Fruit fly (Drosophila melanogaster) whole organism, wandering third instar larva: ENCODE data around the gene p53.

Experiments
- Abd-B ChIP-seq: fragments of >200 bp; optimal IDR thresholded peaks from 2 replicates; lab custom pipeline; 2017; ENCODE audit warnings: missing biosample characterization, missing genetic modification characterization
- CG32264 ChIP-seq: fragments of 200-800 bp; sonication (Bioruptor generic); optimal IDR thresholded peaks from 2 replicates; lab custom pipeline; 2016; ENCODE audit warnings: missing biosample characterization, missing genetic modification characterization
- CG9705 ChIP-seq: fragments of 200-800 bp; sonication (Bioruptor generic); optimal IDR thresholded peaks from 2 replicates; lab custom pipeline; 2018; ENCODE audit warnings: missing biosample characterization, mild to moderate bottlenecking, missing genetic modification characterization
- CrebA ChIP-seq: fragments of 200-800 bp; sonication (Bioruptor generic); optimal IDR thresholded peaks from 2 replicates; lab custom pipeline; 2016; ENCODE audit warnings: missing biosample characterization, mild to moderate bottlenecking, missing genetic modification characterization, borderline replicate concordance
- Dfd ChIP-seq: fragments of >200 bp; optimal IDR thresholded peaks from 2 replicates; lab custom pipeline; 2017; ENCODE audit warnings: missing biosample characterization, missing genetic modification characterization
- Dif ChIP-seq: fragments of 200-275, 200-300 bp; sonication (Bioruptor generic); optimal IDR thresholded peaks from 2 replicates; lab custom pipeline; 2018; ENCODE audit warnings: missing biosample characterization, missing genetic modification characterization; ENCODE audit not compliant: partially characterized antibody
- GATAd ChIP-seq: sonication (Bioruptor generic); optimal IDR thresholded peaks from 2 replicates; lab custom pipeline; 2016; ENCODE audit warnings: missing biosample characterization, missing genetic modification characterization
- Hnf4 ChIP-seq: fragments of 200-800 bp; sonication (Bioruptor generic); optimal IDR thresholded peaks from 2 replicates; lab custom pipeline; 2016; ENCODE audit warnings: missing biosample characterization, mild to moderate bottlenecking, missing genetic modification characterization
- Hr78 ChIP-seq: fragments of >200 bp; optimal IDR thresholded peaks from 2 replicates; lab custom pipeline; 2017; ENCODE audit warnings: missing biosample characterization, missing genetic modification characterization
- Myc ChIP-seq: fragments of >200 bp; optimal IDR thresholded peaks from 2 replicates; lab custom pipeline; 2017
- N ChIP-seq: fragments of >200 bp; optimal IDR thresholded peaks from 2 replicates; lab custom pipeline; 2018; ENCODE audit warnings: missing biosample characterization, missing external identifiers, missing genetic modification characterization
- OdsH ChIP-seq: fragments of 200-800 bp; sonication (Bioruptor generic); optimal IDR thresholded peaks from 2 replicates; lab custom pipeline; 2016; ENCODE audit warnings: missing biosample characterization, mild to moderate bottlenecking, missing genetic modification characterization
- Rel ChIP-seq, 2 experiments: fragments of 200-800 bp; sonication (Bioruptor generic) in 1 of 2; optimal IDR thresholded peaks; 2 replicates in 1 of 2; 3 replicates in 1 of 2; lab custom pipeline; 2016 to 2019; ENCODE audit warnings: mild to moderate bottlenecking in 2 of 2, missing biosample characterization in 2 of 2, missing genetic modification characterization in 2 of 2, moderate library complexity in 1 of 2
- brk ChIP-seq: fragments of 200-800 bp; sonication (Bioruptor generic); optimal IDR thresholded peaks from 2 replicates; lab custom pipeline; 2016; ENCODE audit warnings: missing biosample characterization, mild to moderate bottlenecking, missing genetic modification characterization
- dl ChIP-seq, 2 experiments: fragments of 175-275, 200-275 bp in 1 of 2; fragments of 200-275 bp in 1 of 2; sonication (Bioruptor generic); optimal IDR thresholded peaks; lab custom pipeline; 2018; ENCODE audit warnings: mild to moderate bottlenecking in 2 of 2, missing biosample characterization in 2 of 2, missing genetic modification characterization in 2 of 2, moderate library complexity in 2 of 2; ENCODE audit not compliant: partially characterized antibody in 2 of 2, insufficient read depth in 1 of 2
- dmrt93B ChIP-seq: fragments of 200-800 bp; sonication (Bioruptor generic); optimal IDR thresholded peaks from 2 replicates; lab custom pipeline; 2018; ENCODE audit warnings: missing biosample characterization, mild to moderate bottlenecking, missing genetic modification characterization
- dsf ChIP-seq: sonication (Bioruptor generic); optimal IDR thresholded peaks from 2 replicates; lab custom pipeline; 2016; ENCODE audit warnings: missing biosample characterization, missing genetic modification characterization, borderline replicate concordance
- ey ChIP-seq: fragments of 200-800 bp; sonication (Bioruptor generic); optimal IDR thresholded peaks from 2 replicates; lab custom pipeline; 2016; ENCODE audit warnings: missing biosample characterization, missing genetic modification characterization
- foxo ChIP-seq, 2 experiments: fragments of 200-800 bp; sonication (Bioruptor generic); optimal IDR thresholded peaks; 2 replicates in 1 of 2; 3 replicates in 1 of 2; lab custom pipeline; 2016 to 2017; ENCODE audit warnings: missing biosample characterization in 2 of 2, missing genetic modification characterization in 2 of 2
- fru ChIP-seq: fragments of 200-800 bp; sonication (Bioruptor generic); optimal IDR thresholded peaks from 3 replicates; lab custom pipeline; 2016; ENCODE audit warnings: missing biosample characterization, mild to moderate bottlenecking, missing genetic modification characterization
- h ChIP-seq: fragments of 200-800 bp; sonication (Bioruptor generic); optimal IDR thresholded peaks from 3 replicates; lab custom pipeline; 2016; ENCODE audit warnings: missing biosample characterization, mild to moderate bottlenecking, missing genetic modification characterization
- jim ChIP-seq: fragments of 175-275, 200-325 bp; sonication (Bioruptor generic); optimal IDR thresholded peaks from 2 replicates; lab custom pipeline; 2016; ENCODE audit warnings: missing biosample characterization, mild to moderate bottlenecking, missing genetic modification characterization
- lola ChIP-seq: fragments of >200 bp; optimal IDR thresholded peaks from 2 replicates; lab custom pipeline; 2017; ENCODE audit warnings: missing biosample characterization, missing genetic modification characterization
- pan ChIP-seq: fragments of >200 bp; optimal IDR thresholded peaks from 2 replicates; lab custom pipeline; 2017
- psq ChIP-seq: fragments of 200-800 bp; sonication (Bioruptor generic); optimal IDR thresholded peaks from 3 replicates; lab custom pipeline; 2017; ENCODE audit warnings: missing biosample characterization, mild to moderate bottlenecking, missing genetic modification characterization, moderate library complexity
- rgr ChIP-seq: fragments of 200-800 bp; sonication (Bioruptor generic); optimal IDR thresholded peaks from 3 replicates; lab custom pipeline; 2016; ENCODE audit warnings: missing biosample characterization, mild to moderate bottlenecking, missing genetic modification characterization
- sage ChIP-seq: fragments of 200-800 bp; sonication (Bioruptor generic); optimal IDR thresholded peaks from 2 replicates; lab custom pipeline; 2016; ENCODE audit warnings: missing biosample characterization, mild to moderate bottlenecking, missing genetic modification characterization
- sv ChIP-seq: fragments of 200-800 bp; sonication (Bioruptor generic); optimal IDR thresholded peaks from 3 replicates; lab custom pipeline; 2016; ENCODE audit warnings: missing biosample characterization, missing genetic modification characterization
- tai ChIP-seq: sonication (Bioruptor generic); optimal IDR thresholded peaks from 2 replicates; lab custom pipeline; 2016; ENCODE audit warnings: missing biosample characterization, missing genetic modification characterization
- usp ChIP-seq: fragments of >200 bp; optimal IDR thresholded peaks from 2 replicates; lab custom pipeline; 2017; ENCODE audit warnings: missing biosample characterization, missing genetic modification characterization

Gene p53

dm6 chr3R:23043690-23044089 lies 10.2 kb downstream of the p53 start, which contains the start of gene CG13837:
Gene CG13837, plus strand, starts transcription at chr3R:23043990.
- TF ChIP-seq jim (GFP tag; lab: Kevin White, UChicago) (no peak), CG9705 (no peak), foxo (GFP tag; optimal IDR thresholded peaks at IDR 0.05; lab: Kevin White, UChicago) (no peak), psq (no peak), brk (GFP tag; lab: Kevin White, UChicago) (no peak), usp (GFP tag; lab: Kevin White, UChicago) (no peak), rgr (GFP tag; lab: Kevin White, UChicago) (no peak), Abd-B (GFP tag; lab: Kevin White, UChicago) (no peak), fru (no peak), Rel (GFP tag; optimal IDR thresholded peaks at IDR 0.05; lab: Kevin White, UChicago) (no peak), Rel (tag; optimal IDR thresholded peaks at IDR 0.05; lab: Kevin White, UChicago) (no peak), CG32264 (no peak)

DNA sequence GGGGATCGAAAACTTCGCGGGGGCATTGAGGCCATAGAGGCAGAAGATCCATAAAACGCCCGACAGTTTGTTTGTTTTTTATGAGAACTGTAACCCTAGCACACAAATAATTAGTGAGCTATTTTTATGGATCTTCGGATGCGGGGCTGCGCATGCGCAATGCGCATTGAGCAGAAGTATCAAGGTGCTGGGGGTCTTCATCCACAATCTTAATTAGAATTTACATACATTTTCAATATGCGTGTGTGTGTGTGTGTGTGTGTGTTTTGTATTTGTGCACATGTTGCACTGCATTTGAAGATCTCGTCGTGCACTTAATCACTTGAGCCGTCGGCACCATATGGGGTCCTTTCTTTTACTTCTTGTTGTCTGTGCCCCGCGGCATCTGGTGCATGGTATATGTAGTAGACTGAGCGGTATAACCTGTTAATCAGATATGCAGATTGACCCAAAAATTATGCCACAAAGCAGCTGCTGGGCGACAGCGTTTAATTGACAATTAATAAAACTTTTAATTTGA lies 11.1 kb downstream of the p53 start:
- TF ChIP-seq foxo (GFP tag; optimal IDR thresholded peaks at IDR 0.05; lab: Kevin White, UChicago) (no peak), jim (GFP tag; lab: Kevin White, UChicago) (no peak)

DNA sequence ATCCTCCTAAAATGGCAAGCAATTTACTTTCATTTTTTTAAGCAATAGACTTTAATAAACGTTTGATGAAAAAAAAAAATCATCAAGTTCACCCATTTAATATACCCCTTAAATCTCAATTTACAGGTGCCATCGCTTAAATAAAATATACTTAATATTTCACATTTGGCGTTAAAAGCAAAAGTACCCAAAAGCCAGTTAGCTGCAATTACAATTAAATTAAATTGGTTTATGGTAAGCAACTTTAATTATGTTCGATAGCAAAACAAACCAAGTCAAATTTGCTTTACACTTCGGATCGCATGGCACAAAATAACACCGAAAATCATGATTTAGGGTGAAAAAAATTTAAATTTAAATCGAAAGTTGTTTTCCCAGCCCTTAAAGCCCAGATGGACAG lies 11.9 kb downstream of the p53 start, which contains the start of gene CG13838:
TSS of gene CG13838 (plus strand) at position 301 of the 400 bp plus-strand sequence.
- TF ChIP-seq jim (GFP tag; lab: Kevin White, UChicago) (no peak), pan (lab: Kevin White, UChicago) (no peak), dl (GFP tag; optimal IDR thresholded peaks at IDR 0.05; lab: Kevin White, UChicago; ENCODE audit: insufficient read depth in 1 of 2, partially characterized antibody in 2 of 2) (no peak), ey (GFP tag; lab: Kevin White, UChicago) (no peak), lola (GFP tag; lab: Kevin White, UChicago) (no peak)

DNA sequence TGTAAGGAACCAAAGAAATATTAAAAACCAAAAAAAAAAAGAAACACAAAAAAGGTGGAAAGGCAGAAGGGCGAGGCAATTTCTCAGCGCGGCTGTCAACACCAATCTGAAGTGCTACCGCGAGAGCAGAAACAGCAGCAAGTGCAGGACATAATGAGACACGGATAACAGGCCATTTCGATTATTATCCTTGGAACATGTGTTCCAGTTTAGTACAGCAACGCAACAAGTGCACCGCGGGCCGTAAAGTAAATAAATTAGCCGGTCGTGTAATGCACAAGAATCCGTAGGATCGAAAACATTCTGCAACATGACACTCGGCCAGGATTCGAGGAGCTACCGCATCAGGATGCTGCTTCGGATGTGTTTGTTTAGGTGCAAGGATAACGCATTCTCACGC lies 15.8 kb downstream of the p53 start:
- no peak for TF ChIP-seq GATAd (GFP tag; lab: Kevin White, UChicago)
- TF ChIP-seq fru = no peak
- TF ChIP-seq psq = no peak
- no peak for TF ChIP-seq ey (GFP tag; lab: Kevin White, UChicago)
- TF ChIP-seq OdsH (GFP tag; lab: Kevin White, UChicago) = no peak
- TF ChIP-seq dl (GFP tag; optimal IDR thresholded peaks at IDR 0.05; lab: Kevin White, UChicago; ENCODE audit: insufficient read depth in 1 of 2, partially characterized antibody in 2 of 2) = no peak
- no peak for TF ChIP-seq Myc (lab: Kevin White, UChicago)
- TF ChIP-seq N (GFP tag; lab: Kevin White, UChicago) = no peak
- no peak for TF ChIP-seq foxo (GFP tag; optimal IDR thresholded peaks at IDR 0.05; lab: Kevin White, UChicago)
- TF ChIP-seq dsf (GFP tag; lab: Kevin White, UChicago) = no peak
- no peak for TF ChIP-seq CrebA
- TF ChIP-seq pan (lab: Kevin White, UChicago) = no peak
- TF ChIP-seq, all 38 proteins: peak for 0

dm6 chr3R:23036321-23036720 lies 17.6 kb downstream of the p53 start:
- no peak for TF ChIP-seq tai
- no peak for TF ChIP-seq OdsH (GFP tag; lab: Kevin White, UChicago)
- TF ChIP-seq dl (GFP tag; optimal IDR thresholded peaks at IDR 0.05; lab: Kevin White, UChicago; ENCODE audit: insufficient read depth in 1 of 2, partially characterized antibody in 2 of 2) = no peak
- TF ChIP-seq CG9705 = no peak

DNA sequence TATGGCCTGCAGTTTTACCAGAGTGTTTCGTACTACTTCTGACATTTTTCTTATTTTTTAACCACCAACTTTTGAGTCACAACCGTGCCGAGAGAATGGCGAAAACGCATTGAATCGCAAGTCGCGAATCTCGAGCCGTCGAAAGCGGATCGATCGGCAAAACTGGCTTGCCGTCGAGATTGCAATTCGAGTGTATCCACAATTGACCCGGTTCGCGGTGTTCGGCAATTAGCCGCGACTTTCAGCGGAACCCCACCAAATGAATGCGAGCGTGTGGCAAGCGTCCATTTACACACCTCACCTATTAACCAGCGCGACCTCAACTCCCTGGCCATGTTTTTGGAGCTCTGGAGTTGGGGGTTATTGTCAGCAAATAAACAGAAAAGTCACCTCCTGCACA lies 18.4 kb downstream of the p53 start, which contains the start of gene CG13833:
TSS of gene CG13833 (minus strand) at position 101 of the 400 bp plus-strand sequence.
- TF ChIP-seq dmrt93B (GFP tag; lab: Kevin White, UChicago) (no peak), Rel (GFP tag; optimal IDR thresholded peaks at IDR 0.05; lab: Kevin White, UChicago) (no peak), Rel (tag; optimal IDR thresholded peaks at IDR 0.05; lab: Kevin White, UChicago) (no peak), h (GFP tag; lab: Kevin White, UChicago) (no peak), pan (lab: Kevin White, UChicago) (no peak), dl (GFP tag; optimal IDR thresholded peaks at IDR 0.05; lab: Kevin White, UChicago; ENCODE audit: insufficient read depth in 1 of 2, partially characterized antibody in 2 of 2) (no peak), CG32264 (no peak), Dif (GFP tag; lab: Kevin White, UChicago) (no peak), usp (GFP tag; lab: Kevin White, UChicago) (no peak), Hr78 (no peak), Dfd (GFP tag; lab: Kevin White, UChicago) (no peak), sage (no peak), sv (GFP tag; lab: Kevin White, UChicago) (no peak), fru (no peak), lola (GFP tag; lab: Kevin White, UChicago) (no peak), tai (no peak), ey (GFP tag; lab: Kevin White, UChicago) (no peak), Hnf4 (GFP tag; lab: Kevin White, UChicago) (no peak), CrebA (no peak), rgr (GFP tag; lab: Kevin White, UChicago) (no peak)
